Worm (Caenorhabditis elegans) whole organism, mixed stage, embryonic: ENCODE results near the gene acr-7.

Source experiments
- bed-3 ChIP-seq: fragments of 200-800 bp; sonication (Bioruptor generic); optimal IDR thresholded peaks from 3 replicates; lab custom pipeline; 2018; ENCODE audit warnings: mild to moderate bottlenecking, missing genetic modification characterization, moderate library complexity, missing compliant biosample characterization
- ceh-43 ChIP-seq: fragments of 200-800 bp; sonication (Bioruptor generic); optimal IDR thresholded peaks from 2 replicates; lab custom pipeline; 2018; ENCODE audit warnings: mild to moderate bottlenecking, missing genetic modification characterization, moderate library complexity, missing compliant biosample characterization
- ceh-83 ChIP-seq: fragments of 200-800 bp; sonication (Bioruptor generic); optimal IDR thresholded peaks from 2 replicates; lab custom pipeline; 2018; ENCODE audit warnings: mild to moderate bottlenecking, missing genetic modification characterization, missing compliant biosample characterization
- ces-1 ChIP-seq: fragments of 150-350 bp; optimal IDR thresholded peaks from 2 replicates; lab custom pipeline; 2014; ENCODE audit warnings: missing biosample characterization, missing genetic modification reagents, missing genetic modification characterization
- cnd-1 ChIP-seq: fragments of 200-800 bp; sonication (Bioruptor generic); optimal IDR thresholded peaks from 2 replicates; lab custom pipeline; 2018; ENCODE audit warnings: mild to moderate bottlenecking, missing genetic modification characterization, missing compliant biosample characterization
- drap-1 ChIP-seq: fragments of 200-800 bp; sonication (Bioruptor generic); optimal IDR thresholded peaks from 3 replicates; lab custom pipeline; 2018; ENCODE audit warnings: mild to moderate bottlenecking, missing genetic modification characterization, missing compliant biosample characterization
- elt-1 ChIP-seq: sonication (generic microtip); optimal IDR thresholded peaks from 2 replicates; lab custom pipeline; 2017; ENCODE audit warnings: missing genetic modification characterization, mild to moderate bottlenecking, missing compliant biosample characterization, antibody characterized with exemption, moderate library complexity, borderline replicate concordance; ENCODE audit not compliant: insufficient read depth
- elt-3 ChIP-seq: fragments of 150-350 bp; optimal IDR thresholded peaks from 2 replicates; lab custom pipeline; 2014; ENCODE audit warnings: missing biosample characterization, missing genetic modification characterization
- hlh-1 ChIP-seq: fragments of 150-350 bp; optimal IDR thresholded peaks from 2 replicates; lab custom pipeline; 2014; ENCODE audit warnings: missing biosample characterization, missing genetic modification reagents, missing genetic modification characterization
- lin-13 ChIP-seq: fragments of 150-350 bp; optimal IDR thresholded peaks from 2 replicates; lab custom pipeline; 2014; ENCODE audit warnings: missing biosample characterization, missing genetic modification characterization
- mep-1 ChIP-seq: fragments of 150-350 bp; optimal IDR thresholded peaks from 2 replicates; lab custom pipeline; 2017; ENCODE audit warnings: missing biosample characterization, missing genetic modification reagents, missing genetic modification characterization, inconsistent platforms
- mls-2 ChIP-seq: sonication (generic microtip); optimal IDR thresholded peaks from 2 replicates; lab custom pipeline; 2016; ENCODE audit warnings: mild to moderate bottlenecking, missing genetic modification characterization, moderate library complexity, missing compliant biosample characterization
- nhr-12 ChIP-seq: fragments of 150-350 bp; optimal IDR thresholded peaks from 2 replicates; lab custom pipeline; 2014; ENCODE audit warnings: missing biosample characterization, missing genetic modification characterization
- nhr-76 ChIP-seq: sonication (generic microtip); optimal IDR thresholded peaks from 2 replicates; lab custom pipeline; 2017; ENCODE audit warnings: missing biosample characterization, missing genetic modification characterization
- pha-4 ChIP-seq: fragments of 150-350 bp; optimal IDR thresholded peaks from 2 replicates; lab custom pipeline; 2018; ENCODE audit warnings: missing biosample characterization, missing genetic modification reagents, missing genetic modification characterization
- sem-2 ChIP-seq: fragments of 200-800 bp; sonication (Bioruptor generic); optimal IDR thresholded peaks from 2 replicates; lab custom pipeline; 2018; ENCODE audit warnings: mild to moderate bottlenecking, missing genetic modification characterization, missing compliant biosample characterization
- tbx-8 ChIP-seq: fragments of 200-800 bp; sonication (Bioruptor generic); optimal IDR thresholded peaks from 2 replicates; lab custom pipeline; 2018; ENCODE audit warnings: mild to moderate bottlenecking, missing genetic modification characterization, moderate library complexity, missing compliant biosample characterization
- unc-120 ChIP-seq: sonication (generic microtip); optimal IDR thresholded peaks from 2 replicates; lab custom pipeline; 2017; ENCODE audit warnings: missing genetic modification characterization, missing compliant biosample characterization; ENCODE audit not compliant: poor library complexity, severe bottlenecking
- unc-62 ChIP-seq: fragments of 150-350 bp; optimal IDR thresholded peaks from 2 replicates; lab custom pipeline; 2014; ENCODE audit warnings: missing biosample characterization, missing genetic modification reagents, missing genetic modification characterization
- zip-8 ChIP-seq: fragments of 150-350 bp; optimal IDR thresholded peaks from 2 replicates; lab custom pipeline; 2014; ENCODE audit warnings: missing biosample characterization, missing genetic modification characterization

acr-7 gene

ce11 chrII:7803174-7803573 lies 46.4 kb downstream of the acr-7 start:
- peak; percentile 62 for TF ChIP-seq elt-1 (tag; lab: Kevin White, UChicago)
- peak; percentile 86 for TF ChIP-seq ces-1 (GFP tag; lab: Kevin White, UChicago)
- TF ChIP-seq drap-1 (GFP tag; lab: Kevin White, UChicago), result no peak
- TF ChIP-seq, all 35 proteins: peak for 2

- TF ChIP-seq elt-3 (tag; lab: Kevin White, UChicago) (no peak), cnd-1 (tag; lab: Kevin White, UChicago) (no peak), unc-120 (no peak), nhr-12 (tag; lab: Kevin White, UChicago) (no peak), pha-4 (tag; lab: Kevin White, UChicago) (no peak), bed-3 (no peak), mls-2 (no peak), unc-62 (GFP tag; lab: Kevin White, UChicago) (no peak), sem-2 (GFP tag; lab: Kevin White, UChicago) (no peak), zip-8 (tag; lab: Kevin White, UChicago) (peak; percentile 36), elt-1 (tag; lab: Kevin White, UChicago) (peak; percentile 97), tbx-8 (GFP tag; lab: Kevin White, UChicago) (no peak), ceh-43 (GFP tag; lab: Kevin White, UChicago) (no peak), mep-1 (tag; lab: Kevin White, UChicago) (no peak)
Observed at ce11 chrII:7801899-7802298, 47.7 kb downstream of the acr-7 start.

ce11 chrII:7801255-7801654 lies 48.3 kb downstream of the acr-7 start:
- TF ChIP-seq ces-1 (GFP tag; lab: Kevin White, UChicago) (no peak), mls-2 (no peak), drap-1 (GFP tag; lab: Kevin White, UChicago) (no peak), nhr-76 (no peak), lin-13 (no peak), sem-2 (GFP tag; lab: Kevin White, UChicago) (no peak), pha-4 (tag; lab: Kevin White, UChicago) (no peak), hlh-1 (tag; lab: Kevin White, UChicago) (no peak), ceh-83 (no peak)
- TF ChIP-seq, all 35 proteins: peak for 0
